Fruit fly (Drosophila melanogaster): ENCODE measurements around the gene CG43965.

CG43965 gene

DNA sequence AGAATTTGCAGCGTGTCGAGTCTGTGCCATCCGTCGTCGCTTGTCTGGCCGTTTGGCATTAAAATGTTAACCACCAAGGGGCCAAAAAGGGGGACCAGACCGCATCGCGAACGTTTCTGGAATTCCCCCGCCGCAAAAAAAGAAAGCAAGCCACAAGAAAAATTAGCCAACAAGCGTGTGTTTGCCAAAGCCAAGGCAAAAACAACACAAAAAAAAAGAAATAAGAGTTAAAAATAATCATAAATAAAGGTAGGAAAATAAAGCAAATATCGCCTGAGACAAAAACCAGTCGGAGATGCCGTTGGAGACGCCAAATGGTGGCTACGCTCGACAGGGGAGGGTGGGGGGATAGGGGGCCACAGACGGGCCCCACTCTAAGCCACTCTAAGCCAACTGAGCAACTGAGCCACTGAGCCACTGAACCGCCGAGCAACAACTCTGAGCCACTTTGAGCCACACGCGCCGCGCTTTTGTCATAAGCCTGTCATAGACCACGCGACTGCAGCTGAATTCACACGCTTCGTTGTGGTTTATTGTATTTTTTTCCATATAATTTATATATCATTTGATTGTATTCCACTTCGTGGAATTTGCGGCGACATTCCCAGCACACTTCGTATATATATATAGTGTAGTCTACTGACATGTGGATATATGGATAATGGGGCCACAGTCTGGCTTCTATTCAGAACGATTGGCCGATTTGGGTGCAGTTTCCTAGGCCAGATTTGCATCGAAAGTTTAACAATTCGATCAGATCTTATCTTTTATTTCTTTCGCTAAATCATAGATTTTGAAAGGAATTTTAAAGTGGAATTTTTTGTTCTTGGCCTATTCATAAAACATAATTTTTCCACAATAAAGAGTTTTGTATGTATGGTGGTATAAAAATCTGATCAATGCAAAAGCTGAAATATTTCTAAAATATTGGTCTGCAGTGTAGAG, 31.7 kb downstream of the CG43965 start (continued):
- TF ChIP-seq CG15696 (tag; optimal IDR thresholded peaks at IDR 0.05) (no peak), CG5245 (GFP tag; optimal IDR thresholded peaks at IDR 0.05) (no peak), sna (GFP tag; IDR thresholded peaks at IDR 0.05; ENCODE audit: partially characterized antibody) (no peak), Rfx (GFP tag; IDR thresholded peaks at IDR 0.05) (peak; percentile 26; the same call in 1 of the 2 replicates), eve (GFP tag; optimal IDR thresholded peaks at IDR 0.05) (no peak), tap (tag; optimal IDR thresholded peaks at IDR 0.05) (no peak), abd-A (tag; optimal IDR thresholded peaks at IDR 0.05) (peak; percentile 6), CG7556 (GFP tag; optimal IDR thresholded peaks at IDR 0.05) (no peak), CG15011 (GFP tag; optimal IDR thresholded peaks at IDR 0.05) (no peak), CG2120 (GFP tag; optimal IDR thresholded peaks at IDR 0.05) (no peak), CG6791 (GFP tag; IDR thresholded peaks at IDR 0.05; ENCODE audit: partially characterized antibody) (no peak), sd (tag; optimal IDR thresholded peaks at IDR 0.05) (peak; percentile 74), Nf-YA (GFP tag; IDR thresholded peaks at IDR 0.05) (no peak), CG30403 (GFP tag; optimal IDR thresholded peaks at IDR 0.05) (no peak), CG7928 (GFP tag; optimal IDR thresholded peaks at IDR 0.05) (no peak), Xrp1 (GFP tag; IDR thresholded peaks at IDR 0.05) (no peak), sens (GFP tag) (peak; percentile 24), knrl (GFP tag; IDR thresholded peaks at IDR 0.05; ENCODE audit: partially characterized antibody) (no peak), CG6654 (GFP tag; optimal IDR thresholded peaks at IDR 0.05) (no peak), gsb-n (tag; optimal IDR thresholded peaks at IDR 0.05) (no peak), oc (tag; optimal IDR thresholded peaks at IDR 0.05) (peak; percentile 82), Aef1 (GFP tag; IDR thresholded peaks at IDR 0.05) (no peak), C15 (GFP tag; IDR thresholded peaks at IDR 0.05) (0 out of 3 replicates have a peak, but pooled peaks have one; percentile 33), inv (GFP tag; IDR thresholded peaks at IDR 0.05; ENCODE audit: partially characterized antibody) (no peak), CG42726 (GFP tag; IDR thresholded peaks at IDR 0.05; ENCODE audit: partially characterized antibody) (no peak), dmrt99B (tag; optimal IDR thresholded peaks at IDR 0.05) (peak; percentile 16), Vsx1 (GFP tag; optimal IDR thresholded peaks at IDR 0.05) (peak; percentile 66), CG7372 (GFP tag; IDR thresholded peaks at IDR 0.05) (no peak), Ets65A (GFP tag) (peak; percentile 35), disco-r (GFP tag; optimal IDR thresholded peaks at IDR 0.05) (no peak), CG10274 (GFP tag; optimal IDR thresholded peaks at IDR 0.05) (no peak), CkIIα-i1 (GFP tag; IDR thresholded peaks at IDR 0.05) (no peak), CG2199 (GFP tag; IDR thresholded peaks at IDR 0.05) (no peak), tin (GFP tag; optimal IDR thresholded peaks at IDR 0.05) (no peak), NfI (GFP tag; optimal IDR thresholded peaks at IDR 0.05) (no peak), odd (GFP tag; optimal IDR thresholded peaks at IDR 0.05) (no peak), CG18262 (tag; optimal IDR thresholded peaks at IDR 0.05) (no peak), dati (GFP tag; IDR thresholded peaks at IDR 0.05) (no peak), CG5953 (GFP tag; IDR thresholded peaks at IDR 0.05) (no peak), hth (optimal IDR thresholded peaks at IDR 0.05) (no peak), CTCF (GFP tag; optimal IDR thresholded peaks at IDR 0.05) (no peak), Rx (GFP tag; IDR thresholded peaks at IDR 0.05) (no peak), Bdp1 (GFP tag; optimal IDR thresholded peaks at IDR 0.05) (no peak), Xbp1 (GFP tag; optimal IDR thresholded peaks at IDR 0.05) (no peak), fd96Cb (tag; optimal IDR thresholded peaks at IDR 0.05) (no peak), CG2129 (GFP tag; IDR thresholded peaks at IDR 0.05; ENCODE audit: partially characterized antibody) (no peak), CG15601 (tag; optimal IDR thresholded peaks at IDR 0.05) (no peak), CG11456 (GFP tag; IDR thresholded peaks at IDR 0.05) (0 out of 3 replicates have a peak, but pooled peaks have one; percentile 21), ap (GFP tag; IDR thresholded peaks at IDR 0.05) (no peak), CG10147 (GFP tag; optimal IDR thresholded peaks at IDR 0.05) (no peak)
